ENCODE assay signal across 6 fruit fly cellular contexts in genomic region chr3L:16661167-16662109, dm6.
TF ChIP-seq lines count a peak whose summit lies in the region.

Baldspot (minus strand) TSS chr3L:16661615.

- peak; percentile 72 for TF ChIP-seq CTCF in whole organism, embryonic (GFP tag; optimal IDR thresholded peaks at IDR 0.05; lab: Kevin White, UChicago)

TF ChIP-seq in whole organism, 6 proteins besides CTCF, POLR2A, EP300 and RAD21:
- no peak for TF ChIP-seq CG8478 (optimal IDR thresholded peaks at IDR 0.05; lab: Kevin White, UChicago)
- no peak for TF ChIP-seq usp (GFP tag; optimal IDR thresholded peaks at IDR 0.05; lab: Kevin White, UChicago)
- no peak for TF ChIP-seq Dll (optimal IDR thresholded peaks at IDR 0.05; lab: Kevin White, UChicago)
- peak; percentile 74 for TF ChIP-seq pan (optimal IDR thresholded peaks at IDR 0.05; lab: Kevin White, UChicago)

TF ChIP-seq in whole organism, adult, 20 proteins besides CTCF, POLR2A, EP300 and RAD21 (continues in another document):
- TF ChIP-seq ovo (GFP tag; optimal IDR thresholded peaks at IDR 0.05; lab: Kevin White, UChicago) (peak; percentile 50), toe (GFP tag; optimal IDR thresholded peaks at IDR 0.05; lab: Kevin White, UChicago) (peak; percentile 36), CG33017 (tag; optimal IDR thresholded peaks at IDR 0.05; lab: Kevin White, UChicago) (peak; percentile 60), cnc (optimal IDR thresholded peaks at IDR 0.05; lab: Kevin White, UChicago) (no peak), pad (GFP tag; optimal IDR thresholded peaks at IDR 0.05; lab: Kevin White, UChicago) (peak; percentile 91), CG1620 (GFP tag; optimal IDR thresholded peaks at IDR 0.05; lab: Kevin White, UChicago) (peak; percentile 54), CG12768 (GFP tag; optimal IDR thresholded peaks at IDR 0.05; lab: Kevin White, UChicago) (peak; percentile 73), cic (GFP tag; optimal IDR thresholded peaks at IDR 0.05; lab: Kevin White, UChicago) (peak; percentile 85), Mnt (GFP tag; optimal IDR thresholded peaks at IDR 0.05; lab: Kevin White, UChicago) (peak; percentile 85), CG14711 (tag; optimal IDR thresholded peaks at IDR 0.05; lab: Kevin White, UChicago) (peak; percentile 71), CG7045 (GFP tag; optimal IDR thresholded peaks at IDR 0.05; lab: Kevin White, UChicago) (peak; percentile 73), Clk (GFP tag; optimal IDR thresholded peaks at IDR 0.05; lab: Kevin White, UChicago) (peak; percentile 37), CG7101 (tag; optimal IDR thresholded peaks at IDR 0.05; lab: Kevin White, UChicago) (peak; percentile 63), bab1 (GFP tag; optimal IDR thresholded peaks at IDR 0.05; lab: Kevin White, UChicago) (peak; percentile 31), kay (GFP tag; lab: Kevin White, UChicago; ENCODE audit: borderline replicate concordance) (no peak), Hr96 (GFP tag; optimal IDR thresholded peaks at IDR 0.05; lab: Kevin White, UChicago) (peak; percentile 81), Crg-1 (GFP tag; optimal IDR thresholded peaks at IDR 0.05; lab: Kevin White, UChicago) (peak; percentile 33)

TF ChIP-seq in whole organism, embryonic, 481 proteins besides CTCF, POLR2A, EP300 and RAD21 (continues in another document):
- TF ChIP-seq NK7.1 (GFP tag; optimal IDR thresholded peaks at IDR 0.05; lab: Kevin White, UChicago) (peak; percentile 85), Rx (GFP tag; IDR thresholded peaks at IDR 0.05; lab: Robert Waterston, UW) (peak; percentile 54), CG4404 (GFP tag; IDR thresholded peaks at IDR 0.05; lab: Robert Waterston, UW) (peak; percentile 71), grn (GFP tag; optimal IDR thresholded peaks at IDR 0.05; lab: Kevin White, UChicago) (peak; percentile 99), PHDP (tag; optimal IDR thresholded peaks at IDR 0.05; lab: Kevin White, UChicago) (peak; percentile 32), knrl (GFP tag; IDR thresholded peaks at IDR 0.05; lab: Robert Waterston, UW; ENCODE audit: partially characterized antibody) (peak; percentile 63), nmo (GFP tag; optimal IDR thresholded peaks at IDR 0.05; lab: Kevin White, UChicago) (peak; percentile 88), Oaz (GFP tag; IDR thresholded peaks at IDR 0.05; lab: Robert Waterston, UW) (no peak), Asciz (GFP tag; optimal IDR thresholded peaks at IDR 0.05; lab: Kevin White, UChicago) (peak; percentile 77), danr (GFP tag; IDR thresholded peaks at IDR 0.05; lab: Robert Waterston, UW) (peak; percentile 53; the same call in 1 of the 2 replicates), CG10543 (GFP tag; optimal IDR thresholded peaks at IDR 0.05; lab: Kevin White, UChicago) (peak; percentile 85), Atf-2 (GFP tag; optimal IDR thresholded peaks at IDR 0.05; lab: Kevin White, UChicago) (peak; percentile 48), CG3726 (GFP tag; IDR thresholded peaks at IDR 0.05; lab: Robert Waterston, UW) (no peak), CG11696 (GFP tag; IDR thresholded peaks at IDR 0.05; lab: Robert Waterston, UW) (no peak; the same call in 1 of the 2 replicates), CG34422 (GFP tag; IDR thresholded peaks at IDR 0.05; lab: Robert Waterston, UW) (peak; percentile 82; the same call in 2 of the 3 replicates), E2f2 (GFP tag; IDR thresholded peaks at IDR 0.05; lab: Robert Waterston, UW) (peak; percentile 74), CG1233 (GFP tag; optimal IDR thresholded peaks at IDR 0.05; lab: Kevin White, UChicago) (peak; percentile 84)

TF ChIP-seq in whole organism, prepupa, 60 proteins besides CTCF, POLR2A, EP300 and RAD21 (continues in another document):
- TF ChIP-seq spab (GFP tag; optimal IDR thresholded peaks at IDR 0.05; lab: Kevin White, UChicago) (peak; percentile 81), CG15336 (GFP tag; IDR thresholded peaks at IDR 0.05; lab: Robert Waterston, UW) (peak; percentile 52), CG8119 (GFP tag; IDR thresholded peaks at IDR 0.05; lab: Robert Waterston, UW) (peak; percentile 66; the same call in 1 of the 3 replicates), CG32006 (GFP tag; optimal IDR thresholded peaks at IDR 0.05; lab: Kevin White, UChicago) (peak; percentile 68), CG11902 (GFP tag; optimal IDR thresholded peaks at IDR 0.05; lab: Kevin White, UChicago) (peak; percentile 20), Eip93F (GFP tag; optimal IDR thresholded peaks at IDR 0.05; lab: Kevin White, UChicago) (peak; percentile 27), Eip78C (GFP tag; lab: Kevin White, UChicago) (peak; percentile 96), Ets21C (GFP tag; optimal IDR thresholded peaks at IDR 0.05; lab: Kevin White, UChicago) (peak; percentile 58), CG31627 (GFP tag; optimal IDR thresholded peaks at IDR 0.05; lab: Kevin White, UChicago) (peak; percentile 38), Smox (GFP tag; optimal IDR thresholded peaks at IDR 0.05; lab: Kevin White, UChicago) (no peak), Met (GFP tag; optimal IDR thresholded peaks at IDR 0.05; lab: Kevin White, UChicago) (peak; percentile 45), CG34406 (GFP tag; optimal IDR thresholded peaks at IDR 0.05; lab: Kevin White, UChicago) (peak; percentile 15), net (GFP tag; optimal IDR thresholded peaks at IDR 0.05; lab: Kevin White, UChicago) (no peak), CG10669 (GFP tag; optimal IDR thresholded peaks at IDR 0.05; lab: Kevin White, UChicago) (peak; percentile 89), Blimp-1 (GFP tag; optimal IDR thresholded peaks at IDR 0.05; lab: Kevin White, UChicago) (peak; percentile 40), Hr4 (GFP tag; optimal IDR thresholded peaks at IDR 0.05; lab: Kevin White, UChicago) (peak; percentile 67), CG9139 (GFP tag; optimal IDR thresholded peaks at IDR 0.05; lab: Kevin White, UChicago) (peak; percentile 63), CG6163 (GFP tag; IDR thresholded peaks at IDR 0.05; lab: Robert Waterston, UW) (peak; percentile 74; the same call in 2 of the 3 replicates)

TF ChIP-seq in whole organism, pupa, 21 proteins besides CTCF, POLR2A, EP300 and RAD21 (continues in another document):
- TF ChIP-seq CG8159 (tag; optimal IDR thresholded peaks at IDR 0.05; lab: Kevin White, UChicago) (peak; percentile 88), CG4496 (GFP tag; IDR thresholded peaks at IDR 0.05; lab: Robert Waterston, UW) (peak; percentile 50), CG9948 (tag; optimal IDR thresholded peaks at IDR 0.05; lab: Kevin White, UChicago) (peak; percentile 81), CG34367 (tag; optimal IDR thresholded peaks at IDR 0.05; lab: Kevin White, UChicago) (peak; percentile 27), Pif1A (GFP tag; optimal IDR thresholded peaks at IDR 0.05; lab: Kevin White, UChicago) (peak; percentile 93), gl (tag; optimal IDR thresholded peaks at IDR 0.05; lab: Kevin White, UChicago) (peak; percentile 70), rn (GFP tag; IDR thresholded peaks at IDR 0.05; lab: Robert Waterston, UW) (no peak), CG32121 (GFP tag; IDR thresholded peaks at IDR 0.05; lab: Robert Waterston, UW) (peak; percentile 63; the same call in 1 of the 2 replicates), CG8301 (tag; optimal IDR thresholded peaks at IDR 0.05; lab: Kevin White, UChicago) (peak; percentile 91), Snoo (tag; optimal IDR thresholded peaks at IDR 0.05; lab: Kevin White, UChicago) (peak; percentile 62), CG10348 (GFP tag; IDR thresholded peaks at IDR 0.05; lab: Robert Waterston, UW) (no peak), CG12605 (GFP tag; IDR thresholded peaks at IDR 0.05; lab: Robert Waterston, UW) (peak; percentile 69), D1 (tag; optimal IDR thresholded peaks at IDR 0.05; lab: Kevin White, UChicago) (peak; percentile 85), Ets98B (GFP tag; IDR thresholded peaks at IDR 0.05; lab: Robert Waterston, UW) (peak; percentile 66), Pif1B (GFP tag; optimal IDR thresholded peaks at IDR 0.05; lab: Kevin White, UChicago) (peak; percentile 84), EcR (GFP tag; optimal IDR thresholded peaks at IDR 0.05; lab: Kevin White, UChicago) (peak; percentile 64), fd96Ca (GFP tag; IDR thresholded peaks at IDR 0.05; lab: Robert Waterston, UW) (peak; percentile 85), CG13204 (GFP tag; optimal IDR thresholded peaks at IDR 0.05; lab: Kevin White, UChicago) (no peak), CG15710 (tag; optimal IDR thresholded peaks at IDR 0.05; lab: Kevin White, UChicago) (peak; percentile 44), CG14655 (GFP tag; optimal IDR thresholded peaks at IDR 0.05; lab: Kevin White, UChicago) (peak; percentile 90)

TF ChIP-seq in whole organism, wandering third instar larva, 38 proteins besides CTCF, POLR2A, EP300 and RAD21 (continues in another document):
- TF ChIP-seq CG9705 (GFP tag; optimal IDR thresholded peaks at IDR 0.05; lab: Kevin White, UChicago) (peak; percentile 55), CrebA (GFP tag; optimal IDR thresholded peaks at IDR 0.05; lab: Kevin White, UChicago; ENCODE audit: borderline replicate concordance) (no peak), lola (GFP tag; optimal IDR thresholded peaks at IDR 0.05; lab: Kevin White, UChicago) (no peak), br (GFP tag; optimal IDR thresholded peaks at IDR 0.05; lab: Kevin White, UChicago) (peak; percentile 62), Dfd (GFP tag; optimal IDR thresholded peaks at IDR 0.05; lab: Kevin White, UChicago) (no peak), Vsx2 (GFP tag; optimal IDR thresholded peaks at IDR 0.05; lab: Kevin White, UChicago; ENCODE audit: partially characterized antibody) (peak; percentile 12), dsf (GFP tag; optimal IDR thresholded peaks at IDR 0.05; lab: Kevin White, UChicago; ENCODE audit: borderline replicate concordance) (no peak), Dif (GFP tag; optimal IDR thresholded peaks at IDR 0.05; lab: Kevin White, UChicago; ENCODE audit: partially characterized antibody) (peak; percentile 42), brk (GFP tag; optimal IDR thresholded peaks at IDR 0.05; lab: Kevin White, UChicago) (peak; percentile 39), sage (GFP tag; optimal IDR thresholded peaks at IDR 0.05; lab: Kevin White, UChicago) (peak; percentile 37), HLH106 (tag; optimal IDR thresholded peaks at IDR 0.05; lab: Kevin White, UChicago) (peak; percentile 73), GATAd (GFP tag; optimal IDR thresholded peaks at IDR 0.05; lab: Kevin White, UChicago) (no peak), ey (GFP tag; optimal IDR thresholded peaks at IDR 0.05; lab: Kevin White, UChicago) (peak; percentile 30), foxo (GFP tag; optimal IDR thresholded peaks at IDR 0.05; lab: Kevin White, UChicago) (peak in 1 of 2 experiments; percentile 87), Abd-B (GFP tag; optimal IDR thresholded peaks at IDR 0.05; lab: Kevin White, UChicago) (no peak), Sp1 (GFP tag; optimal IDR thresholded peaks at IDR 0.05; lab: Kevin White, UChicago) (peak; percentile 42), psq (GFP tag; optimal IDR thresholded peaks at IDR 0.05; lab: Kevin White, UChicago) (no peak), dmrt93B (GFP tag; optimal IDR thresholded peaks at IDR 0.05; lab: Kevin White, UChicago) (peak; percentile 58), CG32264 (GFP tag; optimal IDR thresholded peaks at IDR 0.05; lab: Kevin White, UChicago) (peak; percentile 57), Hr83 (GFP tag; optimal IDR thresholded peaks at IDR 0.05; lab: Kevin White, UChicago; ENCODE audit: poor library complexity, severe bottlenecking) (peak; percentile 68), Jra (GFP tag; optimal IDR thresholded peaks at IDR 0.05; lab: Kevin White, UChicago) (no peak), sv (GFP tag; optimal IDR thresholded peaks at IDR 0.05; lab: Kevin White, UChicago) (peak; percentile 71)
